Fruit fly (Drosophila melanogaster) whole organism, embryonic: ENCODE measurements around the gene SelT.

Experiments
- BEAF-32 ChIP-seq: fragments of 200-800 bp; sonication (Bioruptor generic); optimal IDR thresholded peaks from 3 replicates; lab custom pipeline; 2017; ENCODE audit warnings: missing biosample characterization, missing genetic modification characterization, mild to moderate bottlenecking, moderate library complexity, missing genetic modification reagents
- CG11093 ChIP-seq: fragments of 200-800 bp; sonication (Bioruptor generic); IDR thresholded peaks from 3 replicates; pipeline ENCODE4 v1.3.6; 2022; ENCODE audit warnings: missing biosample characterization, missing genetic modification characterization
- CG11247 ChIP-seq: fragments of 200-800 bp; sonication (Bioruptor generic); IDR thresholded peaks from 2 replicates; pipeline ENCODE4 v1.3.6; 2022; ENCODE audit warnings: missing biosample characterization, missing genetic modification characterization
- CG11695 ChIP-seq: fragments of 200-800 bp; sonication (Bioruptor generic); IDR thresholded peaks from 3 replicates; pipeline ENCODE4 v1.3.6; 2022; ENCODE audit warnings: missing biosample characterization, missing genetic modification characterization
- CG12071 ChIP-seq: fragments of 200-800 bp; sonication (Bioruptor generic); optimal IDR thresholded peaks from 3 replicates; lab custom pipeline; 2018; ENCODE audit warnings: missing biosample characterization, mild to moderate bottlenecking, missing genetic modification characterization
- CG1233 ChIP-seq: fragments of 200-800 bp; sonication (Bioruptor generic); optimal IDR thresholded peaks from 4 replicates; lab custom pipeline; 2018; ENCODE audit warnings: missing biosample characterization, mild to moderate bottlenecking, missing genetic modification characterization
- CG12659 ChIP-seq: fragments of 200-800 bp; sonication (Bioruptor generic); optimal IDR thresholded peaks from 3 replicates; lab custom pipeline; 2017; ENCODE audit warnings: mild to moderate bottlenecking, missing biosample characterization, missing genetic modification reagents, missing genetic modification characterization
- CG13123 ChIP-seq: fragments of 200-800 bp; sonication (Bioruptor generic); optimal IDR thresholded peaks from 2 replicates; lab custom pipeline; 2016; ENCODE audit warnings: missing biosample characterization, missing genetic modification characterization
- CG15601 ChIP-seq: fragments of 200-800 bp; sonication (Bioruptor generic); optimal IDR thresholded peaks from 3 replicates; lab custom pipeline; 2019; ENCODE audit warnings: missing biosample characterization, mild to moderate bottlenecking, missing genetic modification characterization, moderate library complexity
- CG16779 ChIP-seq: fragments of 200-800 bp; sonication (Bioruptor generic); IDR thresholded peaks from 2 replicates; pipeline ENCODE4 v1.3.6; 2022; ENCODE audit warnings: missing biosample characterization, missing genetic modification characterization
- CG17829 ChIP-seq: fragments of 200-800 bp; optimal IDR thresholded peaks from 2 replicates; lab custom pipeline; 2019; ENCODE audit warnings: missing biosample characterization, mild to moderate bottlenecking, missing genetic modification characterization, moderate library complexity
- CG18262 ChIP-seq: fragments of 200-800 bp; optimal IDR thresholded peaks from 3 replicates; lab custom pipeline; 2019; ENCODE audit warnings: missing biosample characterization, mild to moderate bottlenecking, missing genetic modification characterization, moderate library complexity
- CG2712 ChIP-seq: fragments of 200-800 bp; optimal IDR thresholded peaks from 3 replicates; lab custom pipeline; 2019; ENCODE audit warnings: missing biosample characterization, mild to moderate bottlenecking, missing genetic modification characterization, moderate library complexity
- CG3838 ChIP-seq: fragments of 200-800 bp; sonication (Bioruptor generic); optimal IDR thresholded peaks from 3 replicates; lab custom pipeline; 2016; ENCODE audit warnings: missing biosample characterization, missing genetic modification characterization
- CG4282 ChIP-seq: fragments of 200-800 bp; sonication (Bioruptor generic); optimal IDR thresholded peaks from 2 replicates; lab custom pipeline; 2016; ENCODE audit warnings: missing biosample characterization, missing genetic modification characterization
- CG4617 ChIP-seq: fragments of 200-800 bp; sonication (Bioruptor generic); optimal IDR thresholded peaks from 3 replicates; lab custom pipeline; 2016; ENCODE audit warnings: missing biosample characterization, missing genetic modification characterization, borderline replicate concordance
- CG5180 ChIP-seq: fragments of 200-800 bp; sonication (Bioruptor generic); optimal IDR thresholded peaks from 3 replicates; lab custom pipeline; 2017; ENCODE audit warnings: missing biosample characterization, missing genetic modification characterization, mild to moderate bottlenecking, moderate library complexity, missing genetic modification reagents
- CG7839 ChIP-seq: fragments of 200-800 bp; sonication (Bioruptor generic); optimal IDR thresholded peaks from 3 replicates; lab custom pipeline; 2018; ENCODE audit warnings: missing biosample characterization, mild to moderate bottlenecking, missing genetic modification characterization, moderate library complexity
- CG7987 ChIP-seq: fragments of 200-800 bp; sonication (Bioruptor generic); optimal IDR thresholded peaks from 2 replicates; lab custom pipeline; 2018; ENCODE audit warnings: missing biosample characterization, mild to moderate bottlenecking, missing genetic modification characterization, moderate library complexity
- CG8281 ChIP-seq: fragments of 200-800 bp; sonication (Bioruptor generic); optimal IDR thresholded peaks from 2 replicates; lab custom pipeline; 2018; ENCODE audit warnings: missing biosample characterization, mild to moderate bottlenecking, missing genetic modification characterization, moderate library complexity
- Camta ChIP-seq: fragments of 200-800 bp; sonication (Bioruptor generic); optimal IDR thresholded peaks from 2 replicates; lab custom pipeline; 2016; ENCODE audit warnings: missing biosample characterization, missing genetic modification characterization
- HLH3B ChIP-seq: fragments of 200-800 bp; sonication (Bioruptor generic); IDR thresholded peaks from 2 replicates; pipeline ENCODE4 v1.3.6; 2022; ENCODE audit warnings: missing biosample characterization, missing genetic modification characterization
- HLHmδ ChIP-seq: fragments of 200-800 bp; sonication (Bioruptor generic); optimal IDR thresholded peaks from 2 replicates; lab custom pipeline; 2018; ENCODE audit warnings: missing biosample characterization, mild to moderate bottlenecking, missing genetic modification characterization, moderate library complexity
- MBD-R2 ChIP-seq: fragments of 200-800 bp; sonication (Bioruptor generic); IDR thresholded peaks from 2 replicates; pipeline ENCODE4 v1.3.6; 2022; ENCODE audit warnings: missing biosample characterization, missing genetic modification characterization
- MTF-1 ChIP-seq: fragments of 200-800 bp; sonication (Bioruptor generic); optimal IDR thresholded peaks from 2 replicates; lab custom pipeline; 2018; ENCODE audit warnings: missing biosample characterization, mild to moderate bottlenecking, missing genetic modification characterization, borderline replicate concordance
- Optix ChIP-seq: fragments of 200-800 bp; sonication (Bioruptor generic); IDR thresholded peaks from 3 replicates; pipeline ENCODE4 v1.3.6; 2022; ENCODE audit warnings: missing biosample characterization, missing genetic modification characterization
- PHDP ChIP-seq: fragments of 200-800 bp; sonication (Bioruptor generic); optimal IDR thresholded peaks from 3 replicates; lab custom pipeline; 2018; ENCODE audit warnings: missing biosample characterization, mild to moderate bottlenecking, missing genetic modification characterization, moderate library complexity
- Poxn ChIP-seq: fragments of 200-800 bp; sonication (Bioruptor generic); IDR thresholded peaks from 2 replicates; pipeline ENCODE4 v1.3.6; 2022; ENCODE audit warnings: missing biosample characterization, missing genetic modification characterization
- Rfx ChIP-seq: fragments of 200-800 bp; sonication (Bioruptor generic); IDR thresholded peaks from 2 replicates; pipeline ENCODE4 v1.3.6; 2022; ENCODE audit warnings: missing biosample characterization, missing genetic modification characterization
- Scr ChIP-seq: fragments of 200-800 bp; sonication (Bioruptor generic); IDR thresholded peaks from 2 replicates; pipeline ENCODE4 v1.3.6; 2022; ENCODE audit warnings: missing biosample characterization, missing genetic modification characterization; ENCODE audit not compliant: partially characterized antibody
- Six4 ChIP-seq: fragments of 200-800 bp; sonication (Bioruptor generic); optimal IDR thresholded peaks from 2 replicates; lab custom pipeline; 2016; ENCODE audit warnings: missing biosample characterization, missing genetic modification characterization
- abd-A ChIP-seq: fragments of 200-800 bp; sonication (Bioruptor generic); optimal IDR thresholded peaks from 3 replicates; lab custom pipeline; 2019; ENCODE audit warnings: missing biosample characterization, mild to moderate bottlenecking, missing genetic modification characterization, moderate library complexity
- da ChIP-seq: fragments of 200-800 bp; sonication (Bioruptor generic); optimal IDR thresholded peaks from 2 replicates; lab custom pipeline; 2016; ENCODE audit warnings: missing biosample characterization, missing genetic modification characterization
- dan ChIP-seq: fragments of 200-800 bp; sonication (Bioruptor generic); IDR thresholded peaks from 2 replicates; pipeline ENCODE4 v1.3.6; 2022; ENCODE audit warnings: missing biosample characterization, missing genetic modification characterization
- dati ChIP-seq: fragments of 200-800 bp; sonication (Bioruptor generic); IDR thresholded peaks from 2 replicates; pipeline ENCODE4 v1.3.6; 2022; ENCODE audit warnings: missing biosample characterization, missing genetic modification characterization
- dm ChIP-seq: fragments of 200-800 bp; sonication (Bioruptor generic); optimal IDR thresholded peaks from 3 replicates; lab custom pipeline; 2016; ENCODE audit warnings: missing biosample characterization, missing genetic modification characterization
- gsb ChIP-seq: fragments of 200-800 bp; sonication (Bioruptor generic); IDR thresholded peaks from 2 replicates; pipeline ENCODE4 v1.3.6; 2022; ENCODE audit warnings: missing biosample characterization, missing genetic modification characterization
- h ChIP-seq: fragments of >200 bp; optimal IDR thresholded peaks from 2 replicates; lab custom pipeline; 2017
- klu ChIP-seq: fragments of 200-800 bp; sonication (Bioruptor generic); IDR thresholded peaks from 2 replicates; pipeline ENCODE4 v1.3.6; 2022; ENCODE audit warnings: missing biosample characterization, missing genetic modification characterization
- lmd ChIP-seq: fragments of 200-800 bp; sonication (Bioruptor generic); IDR thresholded peaks from 2 replicates; pipeline ENCODE4 v1.3.6; 2022; ENCODE audit warnings: missing biosample characterization, missing genetic modification characterization
- mirr ChIP-seq: fragments of 200-800 bp; sonication (Bioruptor generic); optimal IDR thresholded peaks from 3 replicates; lab custom pipeline; 2018; ENCODE audit warnings: missing biosample characterization, mild to moderate bottlenecking, missing genetic modification characterization
- nmo ChIP-seq: fragments of 200-800 bp; sonication (Bioruptor generic); optimal IDR thresholded peaks from 2 replicates; lab custom pipeline; 2018; ENCODE audit warnings: missing biosample characterization, mild to moderate bottlenecking, missing genetic modification characterization, moderate library complexity
- pros ChIP-seq: fragments of 200-800 bp; sonication (Bioruptor generic); optimal IDR thresholded peaks from 3 replicates; lab custom pipeline; 2019; ENCODE audit warnings: missing biosample characterization, mild to moderate bottlenecking, missing genetic modification characterization, moderate library complexity
- scrt ChIP-seq: fragments of 200-800 bp; sonication (Bioruptor generic); optimal IDR thresholded peaks from 2 replicates; lab custom pipeline; 2018; ENCODE audit warnings: missing biosample characterization, mild to moderate bottlenecking, missing genetic modification characterization, moderate library complexity
- sens-2 ChIP-seq: fragments of 200-800 bp; sonication (Bioruptor generic); IDR thresholded peaks from 2 replicates; pipeline ENCODE4 v1.3.6; 2022; ENCODE audit warnings: missing biosample characterization, missing genetic modification characterization
- shn ChIP-seq: fragments of 200-800 bp; sonication (Bioruptor generic); optimal IDR thresholded peaks from 3 replicates; lab custom pipeline; 2016; ENCODE audit warnings: missing biosample characterization, missing genetic modification characterization
- sim ChIP-seq: fragments of 200-800 bp; sonication (Bioruptor generic); IDR thresholded peaks from 2 replicates; pipeline ENCODE4 v1.3.6; 2022; ENCODE audit warnings: missing biosample characterization, missing genetic modification characterization
- sob ChIP-seq: fragments of 200-800 bp; sonication (Bioruptor generic); IDR thresholded peaks from 2 replicates; pipeline ENCODE4 v1.3.6; 2022; ENCODE audit warnings: missing biosample characterization, missing genetic modification characterization
- ssp ChIP-seq: fragments of 200-800 bp; sonication (Bioruptor generic); IDR thresholded peaks from 2 replicates; pipeline ENCODE4 v1.3.6; 2022; ENCODE audit warnings: missing biosample characterization, missing genetic modification characterization
- tgo ChIP-seq: fragments of 200-800 bp; sonication (Bioruptor generic); IDR thresholded peaks from 3 replicates; pipeline ENCODE4 v1.3.6; 2022; ENCODE audit warnings: missing biosample characterization, missing genetic modification characterization
- zen2 ChIP-seq: fragments of 200-800 bp; sonication (Bioruptor generic); IDR thresholded peaks from 3 replicates; pipeline ENCODE4 v1.3.6; 2022; ENCODE audit warnings: missing biosample characterization, missing genetic modification characterization; ENCODE audit not compliant: partially characterized antibody

The SelT gene

DNA sequence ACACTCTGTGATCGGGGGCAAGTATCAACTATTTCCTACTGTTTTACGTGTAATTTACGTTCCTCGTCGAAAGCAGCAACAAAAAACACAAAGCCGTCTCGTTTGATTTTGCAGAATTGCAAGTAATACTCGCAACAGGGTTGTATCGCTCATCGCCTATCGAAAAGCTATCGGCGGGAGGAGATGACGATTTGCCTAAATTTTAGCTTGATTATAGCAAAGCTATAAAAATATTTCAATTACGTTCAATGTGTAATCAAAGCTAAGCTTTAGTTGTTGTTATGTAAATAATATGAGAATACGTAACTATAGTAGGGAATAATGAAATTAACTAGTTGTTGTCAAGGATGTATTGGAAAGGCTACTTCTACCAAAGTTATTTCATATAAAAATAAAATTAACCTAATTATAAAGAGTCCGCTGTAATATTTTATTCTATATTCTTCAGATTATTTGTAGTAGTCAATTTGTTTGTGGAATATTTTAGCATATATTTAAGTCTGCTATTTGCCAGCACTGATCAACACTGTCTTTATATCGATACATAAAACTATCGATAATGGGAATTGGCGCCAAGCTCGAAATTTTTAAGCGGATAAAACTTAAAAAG, 49.0 kb downstream of the SelT start, which contains the start of gene Rpn11:
Gene Rpn11, minus strand, starts transcription at position 146 of the 610 bp plus-strand sequence.
- peak; percentile 72 for TF ChIP-seq CG17829 (tag; lab: Kevin White, UChicago)
- TF ChIP-seq h (lab: Kevin White, UChicago): no peak
- peak; percentile 78 for TF ChIP-seq CG18262
- no peak for TF ChIP-seq CG16779 (GFP tag; lab: Robert Waterston, UW)
- no peak for TF ChIP-seq ssp (GFP tag; lab: Robert Waterston, UW)
- peak; percentile 54 for TF ChIP-seq CG4617
- TF ChIP-seq gsb (GFP tag; lab: Robert Waterston, UW): no peak
- no peak; the same call in 2 of the 3 replicates for TF ChIP-seq tgo (GFP tag; lab: Robert Waterston, UW)
- TF ChIP-seq pros (GFP tag; lab: Kevin White, UChicago): no peak
- TF ChIP-seq scrt (GFP tag; lab: Kevin White, UChicago): peak; percentile 15
- TF ChIP-seq sim: no peak
- TF ChIP-seq CG8281 (tag; lab: Kevin White, UChicago): no peak
- no peak for TF ChIP-seq klu (GFP tag; lab: Robert Waterston, UW)
- TF ChIP-seq Poxn (GFP tag; lab: Robert Waterston, UW): no peak
- no peak for TF ChIP-seq sens-2 (GFP tag; lab: Robert Waterston, UW)
- TF ChIP-seq CG1233 (GFP tag; lab: Kevin White, UChicago): peak; percentile 30
- peak; percentile 46 for TF ChIP-seq Six4
- no peak for TF ChIP-seq CG7987 (GFP tag; lab: Kevin White, UChicago)
- TF ChIP-seq CG5180 (GFP tag; lab: Kevin White, UChicago): no peak
- peak; percentile 73 for TF ChIP-seq MBD-R2 (GFP tag; lab: Robert Waterston, UW)
- no peak for TF ChIP-seq abd-A (tag; lab: Kevin White, UChicago)
- no peak for TF ChIP-seq dati (GFP tag; lab: Robert Waterston, UW)
- TF ChIP-seq CG11247 (GFP tag; lab: Robert Waterston, UW): no peak
- TF ChIP-seq nmo: peak; percentile 80
- peak; percentile 31; the same call in 1 of the 2 replicates for TF ChIP-seq HLH3B (GFP tag; lab: Robert Waterston, UW)
- peak; percentile 7 for TF ChIP-seq shn (GFP tag; lab: Kevin White, UChicago)
- TF ChIP-seq Scr (GFP tag; lab: Robert Waterston, UW): peak; percentile 66
- TF ChIP-seq CG13123 (GFP tag; lab: Kevin White, UChicago): no peak
- no peak for TF ChIP-seq Camta (GFP tag; lab: Kevin White, UChicago)
- no peak for TF ChIP-seq HLHmδ (GFP tag; lab: Kevin White, UChicago)
- no peak for TF ChIP-seq CG12071 (GFP tag; lab: Kevin White, UChicago)
- peak; percentile 71 for TF ChIP-seq CG7839 (tag; lab: Kevin White, UChicago)
- no peak for TF ChIP-seq CG3838
- peak; percentile 8 for TF ChIP-seq mirr (GFP tag; lab: Kevin White, UChicago)
- no peak for TF ChIP-seq CG11093 (GFP tag; lab: Robert Waterston, UW)
- TF ChIP-seq da (GFP tag; lab: Kevin White, UChicago): no peak
- TF ChIP-seq CG12659 (GFP tag; lab: Kevin White, UChicago): peak; percentile 71
- no peak for TF ChIP-seq MTF-1 (GFP tag; lab: Kevin White, UChicago)
- no peak; the same call in 1 of the 2 replicates for TF ChIP-seq lmd (GFP tag; lab: Robert Waterston, UW)
- TF ChIP-seq PHDP: peak; percentile 44
- peak; percentile 56 for TF ChIP-seq CG15601 (tag; lab: Kevin White, UChicago)
- TF ChIP-seq CG4282 (GFP tag; lab: Kevin White, UChicago): no peak
- TF ChIP-seq zen2 (GFP tag; lab: Robert Waterston, UW): no peak
- no peak for TF ChIP-seq dan
- TF ChIP-seq Optix (GFP tag; lab: Robert Waterston, UW): no peak
- no peak for TF ChIP-seq dm
- TF ChIP-seq BEAF-32: peak; percentile 78
- TF ChIP-seq CG11695 (GFP tag; lab: Robert Waterston, UW): no peak
- peak; percentile 76 for TF ChIP-seq CG2712 (tag; lab: Kevin White, UChicago)
- no peak for TF ChIP-seq sob
- peak; percentile 52; the same call in 1 of the 2 replicates for TF ChIP-seq Rfx (GFP tag; lab: Robert Waterston, UW)
